Worm (Caenorhabditis elegans) whole organism, L1 larva: Measurements from ENCODE around the gene vglu-3.
A peak's percentile ranks its signal among the peaks of the same experiment; 100 is the strongest.

Experiments used
- C04F5.9 ChIP-seq: sonication (generic microtip); optimal IDR thresholded peaks from 2 replicates; lab custom pipeline; 2016; ENCODE audit warnings: missing genetic modification characterization, missing compliant biosample characterization
- C16A3.4 ChIP-seq: fragments of 150-350 bp; optimal IDR thresholded peaks from 2 replicates; lab custom pipeline; 2014; ENCODE audit warnings: missing biosample characterization, missing genetic modification characterization
- F16B12.6 ChIP-seq: fragments of 150-350 bp; optimal IDR thresholded peaks from 2 replicates; lab custom pipeline; 2014; ENCODE audit warnings: missing biosample characterization, missing genetic modification characterization
- alr-1 ChIP-seq: fragments of 200-800 bp; sonication (Bioruptor generic); optimal IDR thresholded peaks from 2 replicates; lab custom pipeline; 2018; ENCODE audit warnings: borderline replicate concordance, mild to moderate bottlenecking, missing genetic modification characterization, missing compliant biosample characterization
- aly-2 ChIP-seq: fragments of 150-350 bp; optimal IDR thresholded peaks from 2 replicates; lab custom pipeline; 2014; ENCODE audit warnings: missing biosample characterization, missing genetic modification characterization
- blmp-1 ChIP-seq: fragments of 150-350 bp; optimal IDR thresholded peaks from 2 replicates; lab custom pipeline; 2014; ENCODE audit warnings: missing biosample characterization, missing genetic modification characterization
- ces-1 ChIP-seq: fragments of 150-350 bp; optimal IDR thresholded peaks from 2 replicates; lab custom pipeline; 2014; ENCODE audit warnings: missing biosample characterization, missing genetic modification reagents, missing genetic modification characterization
- dpl-1 ChIP-seq, 3 experiments: fragments of 150-350 bp in 2 of 3; sonication (generic microtip) in 1 of 3; optimal IDR thresholded peaks; 2 replicates each; lab custom pipeline; 2014 to 2017; ENCODE audit warnings: missing biosample characterization in 3 of 3, missing genetic modification characterization in 3 of 3, missing genetic modification reagents in 3 of 3
- dsc-1 ChIP-seq: sonication (generic microtip); optimal IDR thresholded peaks from 2 replicates; lab custom pipeline; 2016; ENCODE audit warnings: mild to moderate bottlenecking, missing genetic modification characterization, missing compliant biosample characterization
- efl-1 ChIP-seq, 4 experiments: fragments of 150-350 bp; optimal IDR thresholded peaks in 3 of 4; peaks in 1 of 4; 1 replicate in 1 of 4; 2 replicates in 3 of 4; lab custom pipeline; 2014; ENCODE audit warnings: missing biosample characterization in 2 of 4, missing genetic modification characterization in 2 of 4, missing genetic modification reagents in 2 of 4
- egl-13 ChIP-seq: sonication (generic microtip); optimal IDR thresholded peaks from 2 replicates; lab custom pipeline; 2016; ENCODE audit warnings: missing genotype, missing genetic modification reagents, missing genetic modification characterization, missing compliant biosample characterization
- egl-27 ChIP-seq, 2 experiments: fragments of 150-350 bp in 1 of 2; sonication (generic microtip); optimal IDR thresholded peaks; 3 replicates each; lab custom pipeline; 2017 to 2018; ENCODE audit warnings: missing biosample characterization in 2 of 2, missing genetic modification characterization in 2 of 2, missing genetic modification reagents in 2 of 2
- elt-3 ChIP-seq, 6 experiments: fragments of 150-350 bp in 1 of 6; sonication (generic microtip); optimal IDR thresholded peaks; 2 replicates each; lab custom pipeline; 2017 to 2018; ENCODE audit warnings: missing biosample characterization in 6 of 6, missing genetic modification characterization in 6 of 6, inconsistent platforms in 1 of 6
- ets-5 ChIP-seq: fragments of 200-800 bp; sonication (Bioruptor generic); IDR thresholded peaks from 2 replicates; pipeline ENCODE4 v1.3.6; 2022; ENCODE audit warnings: missing genetic modification characterization, missing compliant biosample characterization
- fkh-10 ChIP-seq: sonication (generic microtip); optimal IDR thresholded peaks from 2 replicates; lab custom pipeline; 2017; ENCODE audit warnings: missing biosample characterization, missing genetic modification reagents, missing genetic modification characterization
- grh-1 ChIP-seq: fragments of 200-800 bp; sonication (Bioruptor generic); IDR thresholded peaks from 2 replicates; pipeline ENCODE4 v1.3.6; 2022; ENCODE audit warnings: missing genetic modification reagents, missing genetic modification characterization, missing compliant biosample characterization
- hlh-17 ChIP-seq: fragments of 200-800 bp; sonication (Bioruptor generic); optimal IDR thresholded peaks from 2 replicates; lab custom pipeline; 2018; ENCODE audit warnings: missing genetic modification characterization, mild to moderate bottlenecking, missing compliant biosample characterization, moderate library complexity, borderline replicate concordance
- hlh-4 ChIP-seq: sonication (generic microtip); optimal IDR thresholded peaks from 2 replicates; lab custom pipeline; 2016; ENCODE audit warnings: mild to moderate bottlenecking, missing genetic modification characterization, missing compliant biosample characterization
- irx-1 ChIP-seq: sonication (generic microtip); optimal IDR thresholded peaks from 2 replicates; lab custom pipeline; 2016; ENCODE audit warnings: missing genetic modification characterization, missing compliant biosample characterization
- isw-1 ChIP-seq: fragments of 200-800 bp; sonication (Bioruptor generic); IDR thresholded peaks from 2 replicates; pipeline ENCODE4 v1.3.6; 2022; ENCODE audit warnings: missing genetic modification characterization, missing compliant biosample characterization
- lin-14 ChIP-seq: fragments of 200-800 bp; sonication (Bioruptor generic); optimal IDR thresholded peaks from 2 replicates; lab custom pipeline; 2018; ENCODE audit warnings: mild to moderate bottlenecking, missing genetic modification characterization, moderate library complexity, missing compliant biosample characterization
- lin-15B ChIP-seq: fragments of 150-350 bp; sonication (generic microtip); optimal IDR thresholded peaks from 3 replicates; lab custom pipeline; 2014; ENCODE audit warnings: missing biosample characterization, missing genetic modification characterization
- lin-35 ChIP-seq, 2 experiments: fragments of 150-350 bp; optimal IDR thresholded peaks; 2 replicates each; lab custom pipeline; 2014; ENCODE audit warnings: missing biosample characterization in 2 of 2, missing genetic modification characterization in 2 of 2, missing genetic modification reagents in 2 of 2
- lin-39 ChIP-seq: fragments of 150-350 bp; optimal IDR thresholded peaks from 2 replicates; lab custom pipeline; 2014; ENCODE audit warnings: missing biosample characterization, missing genetic modification reagents, missing genetic modification characterization
- nhr-11 ChIP-seq: fragments of 150-350 bp; optimal IDR thresholded peaks from 2 replicates; lab custom pipeline; 2014; ENCODE audit warnings: missing biosample characterization, missing genetic modification characterization
- nhr-12 ChIP-seq: sonication (generic microtip); optimal IDR thresholded peaks from 2 replicates; lab custom pipeline; 2017; ENCODE audit warnings: missing biosample characterization, missing genetic modification characterization
- nhr-19 ChIP-seq: fragments of 200-800 bp; sonication (Bioruptor generic); conservative IDR thresholded peaks from 2 replicates; pipeline ENCODE4 v1.3.6; 2022; ENCODE audit warnings: missing genetic modification characterization, missing compliant biosample characterization
- nhr-20 ChIP-seq: sonication (generic microtip); optimal IDR thresholded peaks from 2 replicates; lab custom pipeline; 2016; ENCODE audit warnings: mild to moderate bottlenecking, missing genetic modification characterization, missing compliant biosample characterization
- nhr-47 ChIP-seq: sonication (generic microtip); optimal IDR thresholded peaks from 2 replicates; lab custom pipeline; 2016; ENCODE audit warnings: mild to moderate bottlenecking, missing genetic modification characterization, moderate library complexity, missing compliant biosample characterization
- nhr-71 ChIP-seq: sonication (generic microtip); optimal IDR thresholded peaks from 2 replicates; lab custom pipeline; 2016; ENCODE audit warnings: mild to moderate bottlenecking, missing genetic modification characterization, moderate library complexity, missing compliant biosample characterization
- nhr-76 ChIP-seq: sonication (generic microtip); optimal IDR thresholded peaks from 2 replicates; lab custom pipeline; 2017; ENCODE audit warnings: missing biosample characterization, missing genetic modification characterization
- nhr-85 ChIP-seq: sonication (generic microtip); peaks from one replicate; lab custom pipeline; 2016; ENCODE audit warnings: missing genetic modification characterization, inconsistent platforms, missing compliant biosample characterization
- pag-3 ChIP-seq: sonication (generic microtip); optimal IDR thresholded peaks from 2 replicates; lab custom pipeline; 2017; ENCODE audit warnings: missing genetic modification characterization, mild to moderate bottlenecking, missing compliant biosample characterization, antibody characterized with exemption, borderline replicate concordance; ENCODE audit not compliant: insufficient read depth
- pax-3 ChIP-seq: fragments of 200-800 bp; sonication (Bioruptor generic); optimal IDR thresholded peaks from 2 replicates; lab custom pipeline; 2018; ENCODE audit warnings: mild to moderate bottlenecking, missing genetic modification characterization, moderate library complexity, missing compliant biosample characterization
- snu-23 ChIP-seq: sonication (generic microtip); optimal IDR thresholded peaks from 2 replicates; lab custom pipeline; 2016; ENCODE audit warnings: missing genetic modification characterization, missing compliant biosample characterization
- sptf-1 ChIP-seq: fragments of 150-350 bp; optimal IDR thresholded peaks from 2 replicates; lab custom pipeline; 2014; ENCODE audit warnings: missing biosample characterization, missing genetic modification characterization
- sup-37 ChIP-seq: fragments of 200-800 bp; sonication (Bioruptor generic); optimal IDR thresholded peaks from 2 replicates; lab custom pipeline; 2018; ENCODE audit warnings: mild to moderate bottlenecking, missing genetic modification characterization, missing compliant biosample characterization
- swsn-7 ChIP-seq: sonication (generic microtip); optimal IDR thresholded peaks from 2 replicates; lab custom pipeline; 2016; ENCODE audit warnings: missing genetic modification characterization, missing compliant biosample characterization
- tlp-1 ChIP-seq: fragments of 150-350 bp; optimal IDR thresholded peaks from 2 replicates; lab custom pipeline; 2014; ENCODE audit warnings: missing biosample characterization, missing genetic modification characterization
- unc-130 ChIP-seq: fragments of 150-350 bp; optimal IDR thresholded peaks from 2 replicates; lab custom pipeline; 2017; ENCODE audit warnings: missing biosample characterization, missing genetic modification characterization, inconsistent platforms
- unc-30 ChIP-seq: sonication (generic microtip); optimal IDR thresholded peaks from 2 replicates; lab custom pipeline; 2017; ENCODE audit warnings: missing biosample characterization, missing genetic modification characterization
- unc-98 ChIP-seq: fragments of 200-800 bp; sonication (Bioruptor generic); IDR thresholded peaks from 2 replicates; pipeline ENCODE4 v1.3.6; 2022; ENCODE audit warnings: missing genetic modification characterization, missing compliant biosample characterization
- vab-15 ChIP-seq: sonication (generic microtip); optimal IDR thresholded peaks from 2 replicates; lab custom pipeline; 2017; ENCODE audit warnings: missing genotype, mild to moderate bottlenecking, missing genetic modification characterization, missing compliant biosample characterization
- zag-1 ChIP-seq: fragments of 150-350 bp; optimal IDR thresholded peaks from 2 replicates; lab custom pipeline; 2014; ENCODE audit warnings: missing biosample characterization, missing genetic modification characterization
- zip-4 ChIP-seq: fragments of 200-800 bp; sonication (Bioruptor generic); optimal IDR thresholded peaks from 2 replicates; lab custom pipeline; 2018; ENCODE audit warnings: mild to moderate bottlenecking, missing genetic modification characterization, moderate library complexity, missing compliant biosample characterization
- ztf-11 ChIP-seq, 2 experiments: sonication (generic microtip); optimal IDR thresholded peaks; 2 replicates each; lab custom pipeline; 2016 to 2017; ENCODE audit warnings: missing genetic modification characterization in 2 of 2, missing biosample characterization in 1 of 2, missing compliant biosample characterization in 1 of 2
- ztf-4 ChIP-seq: fragments of 150-350 bp; optimal IDR thresholded peaks from 2 replicates; lab custom pipeline; 2014; ENCODE audit warnings: missing biosample characterization, missing genetic modification characterization

Gene vglu-3

DNA sequence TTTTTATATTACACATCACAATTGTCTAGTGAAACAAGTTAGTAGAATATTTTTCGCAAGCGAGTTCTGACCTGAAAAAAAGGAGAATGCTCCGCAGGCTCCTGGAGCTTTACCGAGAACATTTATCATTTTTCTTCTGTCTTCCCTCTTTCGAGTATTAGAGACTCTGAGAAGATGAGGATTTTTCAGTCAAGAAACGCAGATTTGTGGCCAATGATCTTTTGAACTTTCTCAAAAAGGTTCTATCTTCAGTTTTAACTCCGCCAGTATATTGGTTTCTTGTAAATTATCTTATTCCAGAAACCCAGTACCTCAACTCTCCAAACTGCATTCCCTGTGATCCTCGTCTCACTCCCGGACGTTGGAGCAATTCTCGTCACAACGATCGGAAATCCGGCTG is 14.6 kb upstream of the vglu-3 start, which contains the start of gene K10G9.2:
Gene K10G9.2, plus strand, starts transcription at position 301 of the 400 bp plus-strand sequence.
- TF ChIP-seq nhr-11 (tag; lab: Kevin White, UChicago), result no peak
- TF ChIP-seq unc-30, result no peak
- no peak for TF ChIP-seq irx-1 (tag; lab: Kevin White, UChicago)
- no peak for TF ChIP-seq egl-13
- no peak for TF ChIP-seq hlh-4 (tag; lab: Kevin White, UChicago)

DNA sequence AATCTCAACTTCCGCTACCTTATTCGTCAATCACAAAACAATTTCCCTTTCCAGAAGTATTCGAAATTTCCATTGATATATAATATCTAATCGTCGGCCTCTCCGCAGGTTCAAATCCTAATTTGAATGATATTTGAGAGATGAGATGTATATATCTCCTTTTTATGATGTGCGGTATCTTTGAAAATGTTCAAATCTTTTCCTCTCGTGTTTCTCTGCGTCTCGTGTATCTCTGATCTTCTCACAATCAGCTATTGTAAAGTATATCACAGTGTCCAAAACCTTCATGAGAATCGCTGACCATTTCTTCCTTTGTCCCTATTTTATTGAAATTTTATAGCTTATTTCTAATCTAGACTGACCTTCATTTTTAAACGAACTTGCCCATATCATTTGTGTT is 10.4 kb upstream of the vglu-3 start:
- no peak for TF ChIP-seq ets-5 (GFP tag; lab: Robert Waterston, UW)
- no peak for TF ChIP-seq lin-35 (GFP tag; optimal IDR thresholded peaks at IDR 0.05; lab: Kevin White, UChicago)
- no peak for TF ChIP-seq unc-130
- TF ChIP-seq blmp-1 (tag; lab: Kevin White, UChicago), result peak; percentile 48
- TF ChIP-seq swsn-7, result no peak
- TF ChIP-seq irx-1 (tag; lab: Kevin White, UChicago), result no peak
- TF ChIP-seq grh-1 (GFP tag; lab: Robert Waterston, UW), result no peak
- no peak for TF ChIP-seq F16B12.6 (tag; lab: Kevin White, UChicago)
- peak; percentile 3 for TF ChIP-seq lin-14 (GFP tag; lab: Kevin White, UChicago)
- TF ChIP-seq elt-3 (tag; optimal IDR thresholded peaks at IDR 0.05; lab: Kevin White, UChicago), result peak in 4 of 6 experiments; percentile 11 to 59 (median 32)
- TF ChIP-seq nhr-85, result peak; percentile 73

DNA sequence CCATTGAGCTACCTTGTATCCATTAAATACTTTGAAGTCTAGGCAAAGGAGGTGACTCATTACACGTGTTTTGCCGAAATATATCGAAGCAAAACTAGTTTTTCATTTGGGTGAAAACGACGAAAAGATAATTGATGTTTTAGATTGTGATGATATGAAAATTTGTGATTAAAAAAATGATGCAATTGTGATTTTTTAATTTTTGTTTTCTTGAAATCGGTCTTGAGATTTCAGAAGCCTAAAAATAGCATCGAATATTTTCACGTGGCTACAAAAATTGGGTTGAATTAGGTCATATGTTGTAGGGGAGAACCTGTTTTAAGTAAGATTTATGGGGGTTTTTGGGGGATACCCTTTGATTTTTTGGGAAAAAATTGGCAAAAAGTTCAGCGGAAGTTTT is 9.6 kb upstream of the vglu-3 start:
- TF ChIP-seq unc-98, result no peak
- no peak for TF ChIP-seq sup-37
- no peak for TF ChIP-seq nhr-47 (tag; lab: Kevin White, UChicago)
- TF ChIP-seq lin-39, result no peak
- no peak for TF ChIP-seq isw-1 (GFP tag; lab: Robert Waterston, UW)
- TF ChIP-seq alr-1 (tag; lab: Kevin White, UChicago), result no peak
- peak; percentile 3 for TF ChIP-seq snu-23
- no peak for TF ChIP-seq nhr-76 (tag; lab: Kevin White, UChicago)
- TF ChIP-seq vab-15 (tag; lab: Kevin White, UChicago), result peak; percentile 60
- TF ChIP-seq ets-5 (GFP tag; lab: Robert Waterston, UW), result no peak
- TF ChIP-seq lin-15B (tag; lab: Kevin White, UChicago), result no peak
- TF ChIP-seq nhr-85, result peak; percentile 95
- TF ChIP-seq nhr-20, result peak; percentile 53
- TF ChIP-seq fkh-10, result no peak
- peak; percentile 51 for TF ChIP-seq nhr-71 (tag; lab: Kevin White, UChicago)
- no peak for TF ChIP-seq sptf-1
- TF ChIP-seq hlh-17 (GFP tag; lab: Kevin White, UChicago), result no peak
- TF ChIP-seq zip-4 (GFP tag; lab: Kevin White, UChicago), result no peak
- no peak for TF ChIP-seq F16B12.6 (tag; lab: Kevin White, UChicago)
- TF ChIP-seq ces-1 (GFP tag; lab: Kevin White, UChicago), result no peak
- no peak for TF ChIP-seq dpl-1 (GFP tag; optimal IDR thresholded peaks at IDR 0.05; lab: Kevin White, UChicago)
- peak; percentile 9 for TF ChIP-seq lin-14 (GFP tag; lab: Kevin White, UChicago)
- TF ChIP-seq nhr-19, result no peak
- TF ChIP-seq aly-2, result no peak
- TF ChIP-seq pax-3, result no peak
- no peak for TF ChIP-seq zag-1 (tag; lab: Kevin White, UChicago)
- no peak for TF ChIP-seq tlp-1
- TF ChIP-seq ztf-4, result no peak
- no peak for TF ChIP-seq C04F5.9 (tag; lab: Kevin White, UChicago)
- TF ChIP-seq nhr-12 (tag; lab: Kevin White, UChicago), result no peak
- no peak for TF ChIP-seq C16A3.4 (tag; lab: Kevin White, UChicago)
- TF ChIP-seq elt-3 (tag; optimal IDR thresholded peaks at IDR 0.05; lab: Kevin White, UChicago), result peak in 2 of 6 experiments; percentile 20 to 59
- TF ChIP-seq dsc-1 (tag; lab: Kevin White, UChicago), result no peak
- peak in 1 of 2 experiments; percentile 52 for TF ChIP-seq lin-35 (GFP tag; optimal IDR thresholded peaks at IDR 0.05; lab: Kevin White, UChicago)
- no peak for TF ChIP-seq pag-3 (tag; lab: Kevin White, UChicago)
- peak; percentile 41; the same call in 1 of the 2 replicates for TF ChIP-seq grh-1 (GFP tag; lab: Robert Waterston, UW)
- TF ChIP-seq hlh-4 (tag; lab: Kevin White, UChicago), result no peak
- TF ChIP-seq ztf-11 (tag; optimal IDR thresholded peaks at IDR 0.05; lab: Kevin White, UChicago), result no peak
- TF ChIP-seq efl-1 (optimal IDR thresholded peaks at IDR 0.05; lab: Kevin White, UChicago), result no peak
- TF ChIP-seq efl-1 (GFP tag; optimal IDR thresholded peaks at IDR 0.05 in 1 of 2; lab: Kevin White, UChicago), result peak in 1 of 2 experiments; percentile 93
- TF ChIP-seq blmp-1 (tag; lab: Kevin White, UChicago), result peak; percentile 23
- no peak for TF ChIP-seq egl-27 (tag; optimal IDR thresholded peaks at IDR 0.05; lab: Kevin White, UChicago)
